Fruit fly (Drosophila melanogaster): ENCODE data around the gene gukh.

dm6 chr3R:18988957-18989818 lies 5.4 kb downstream of the gukh start:
- no peak for TF ChIP-seq CG8301 (tag; optimal IDR thresholded peaks at IDR 0.05)
- peak; percentile 86 for TF ChIP-seq EcR (GFP tag; optimal IDR thresholded peaks at IDR 0.05)
- no peak for TF ChIP-seq Pif1A (GFP tag; optimal IDR thresholded peaks at IDR 0.05)
